Worm (Caenorhabditis elegans): ENCODE data around the gene lact-6.

lact-6 gene

DNA sequence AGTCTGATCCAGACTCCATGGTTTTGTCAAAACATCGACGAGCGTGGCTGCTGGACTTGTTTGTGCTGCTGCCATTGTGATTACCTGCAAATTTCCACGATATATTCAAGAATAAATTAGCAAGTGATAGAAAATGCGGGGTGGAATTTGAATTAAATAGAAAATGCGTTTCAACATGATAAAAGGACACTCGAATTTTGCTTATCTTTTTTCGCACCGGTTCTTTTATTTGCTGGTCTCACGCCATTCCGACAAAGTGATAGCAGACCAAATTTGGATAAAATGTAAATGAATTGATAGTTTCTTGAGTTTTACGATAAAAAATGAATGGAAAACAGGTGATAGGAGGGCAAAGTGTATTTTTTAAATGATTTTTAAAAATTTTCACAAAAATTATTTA lies 36.1 kb upstream of the lact-6 start, which contains the start of gene elo-2:
elo-2 (minus strand) TSS at position 84 of the 400 bp plus-strand sequence.
- no peak for TF ChIP-seq unc-55 (GFP tag; optimal IDR thresholded peaks at IDR 0.05)
- no peak for TF ChIP-seq hlh-13 (GFP tag; optimal IDR thresholded peaks at IDR 0.05)
- TF ChIP-seq elt-2 (tag; optimal IDR thresholded peaks at IDR 0.05), result peak; percentile 28

DNA sequence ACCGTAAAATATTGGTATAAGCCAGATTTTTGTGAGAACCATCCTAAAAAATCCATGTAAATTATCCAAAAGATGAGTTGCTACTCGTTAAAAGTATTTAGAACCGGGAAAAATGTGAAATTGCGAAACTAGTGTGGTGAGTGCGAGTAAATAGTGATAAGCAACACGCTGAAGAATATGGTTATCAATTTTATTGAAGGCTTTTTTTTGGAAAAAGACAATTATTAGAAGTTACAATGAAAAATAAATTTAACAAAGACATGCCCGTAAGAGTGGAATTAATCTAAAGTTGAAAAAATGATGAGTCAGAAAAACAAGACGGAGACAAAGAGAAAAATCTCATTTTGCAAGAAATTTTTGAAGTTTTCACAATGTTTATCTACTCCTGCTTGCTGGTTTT lies 34.7 kb upstream of the lact-6 start, which contains the start of gene F11E6.6:
F11E6.6 (minus strand) TSS at position 101 of the 400 bp plus-strand sequence.
- TF ChIP-seq odd-2 (tag; optimal IDR thresholded peaks at IDR 0.05), result no peak
- no peak for TF ChIP-seq sdc-2 (tag; optimal IDR thresholded peaks at IDR 0.05)
- TF ChIP-seq unc-42 (tag; optimal IDR thresholded peaks at IDR 0.05), result no peak
- TF ChIP-seq nhr-11 (tag; optimal IDR thresholded peaks at IDR 0.05), result no peak
- TF ChIP-seq tbx-7 (tag; optimal IDR thresholded peaks at IDR 0.05), result no peak
- TF ChIP-seq ceh-6 (GFP tag; optimal IDR thresholded peaks at IDR 0.05), result no peak
- TF ChIP-seq F13H6.1 (tag; optimal IDR thresholded peaks at IDR 0.05), result no peak
- no peak for TF ChIP-seq pax-1 (tag; optimal IDR thresholded peaks at IDR 0.05)
- TF ChIP-seq che-1 (tag; optimal IDR thresholded peaks at IDR 0.05), result no peak
- no peak for TF ChIP-seq hlh-8 (tag; optimal IDR thresholded peaks at IDR 0.05)
- TF ChIP-seq npax-4 (tag; optimal IDR thresholded peaks at IDR 0.05), result no peak
- no peak for TF ChIP-seq hlh-6 (tag; optimal IDR thresholded peaks at IDR 0.05)
- TF ChIP-seq ceh-24 (tag; optimal IDR thresholded peaks at IDR 0.05), result no peak
- TF ChIP-seq fkh-6 (tag; optimal IDR thresholded peaks at IDR 0.05), result no peak
- no peak for TF ChIP-seq hlh-30 (tag; optimal IDR thresholded peaks at IDR 0.05; ENCODE audit: insufficient read depth)

ce11 chrIV:17463108-17463608 lies 32.0 kb upstream of the lact-6 start, which contains the start of gene F11E6.10:
TSS of gene F11E6.10 (minus strand) at chrIV:17463158.
- no peak for TF ChIP-seq ceh-48 (tag; optimal IDR thresholded peaks at IDR 0.05)
- no peak for TF ChIP-seq elt-2 (tag; optimal IDR thresholded peaks at IDR 0.05)
- no peak for TF ChIP-seq ceh-34 (tag; optimal IDR thresholded peaks at IDR 0.05)
- no peak for TF ChIP-seq ceh-6 (GFP tag; optimal IDR thresholded peaks at IDR 0.05)

ce11 chrIV:17461222-17461707 lies 30.1 kb upstream of the lact-6 start, which contains the start of gene rif-1.1:
TSS of gene rif-1.1 (minus strand) at chrIV:17461272.
- TF ChIP-seq tbx-2 (tag; optimal IDR thresholded peaks at IDR 0.05), result peak; percentile 2
- TF ChIP-seq madf-2 (tag; optimal IDR thresholded peaks at IDR 0.05), result no peak
- TF ChIP-seq dve-1 (tag; optimal IDR thresholded peaks at IDR 0.05), result peak; percentile 29

- no peak for TF ChIP-seq che-1 (tag; optimal IDR thresholded peaks at IDR 0.05)
Measured at ce11 chrIV:17453996-17454395, 22.8 kb upstream of the lact-6 start.

ce11 chrIV:17453200-17453599 lies 22.0 kb upstream of the lact-6 start:
- no peak for TF ChIP-seq zip-5 (tag; optimal IDR thresholded peaks at IDR 0.05)
- TF ChIP-seq che-1 (tag; optimal IDR thresholded peaks at IDR 0.05), result no peak
- TF ChIP-seq nhr-232 (tag; optimal IDR thresholded peaks at IDR 0.05), result no peak
- no peak for TF ChIP-seq sox-2 (GFP tag; IDR thresholded peaks at IDR 0.05)
- no peak for TF ChIP-seq sox-4 (tag; optimal IDR thresholded peaks at IDR 0.05)
- TF ChIP-seq C38D4.7 (GFP tag; optimal IDR thresholded peaks at IDR 0.05), result no peak
- TF ChIP-seq nhr-11 (tag; optimal IDR thresholded peaks at IDR 0.05), result no peak
- TF ChIP-seq pha-4 (tag; optimal IDR thresholded peaks at IDR 0.05), result no peak
- no peak for TF ChIP-seq unc-86 (tag; optimal IDR thresholded peaks at IDR 0.05)
- no peak for TF ChIP-seq ceh-19 (GFP tag; optimal IDR thresholded peaks at IDR 0.05)
- TF ChIP-seq rnt-1 (tag; optimal IDR thresholded peaks at IDR 0.05), result no peak
- TF ChIP-seq ahr-1 (tag; optimal IDR thresholded peaks at IDR 0.05), result no peak
- TF ChIP-seq sdc-2 (tag; optimal IDR thresholded peaks at IDR 0.05), result no peak
- TF ChIP-seq ceh-6 (GFP tag; optimal IDR thresholded peaks at IDR 0.05), result no peak
- no peak for TF ChIP-seq lin-11 (tag; optimal IDR thresholded peaks at IDR 0.05)
- no peak for TF ChIP-seq ceh-14 (tag; optimal IDR thresholded peaks at IDR 0.05)
- no peak for TF ChIP-seq pag-3 (tag; optimal IDR thresholded peaks at IDR 0.05; ENCODE audit: borderline replicate concordance)

Measured in whole organism, late embryonic.